Fruit fly (Drosophila melanogaster) whole organism, prepupa: ENCODE results near the gene Polr3G.
A peak's percentile ranks its signal among the peaks of the same experiment; 100 is the strongest.

Experiments
- Blimp-1 ChIP-seq: fragments of 200-800 bp; sonication (Bioruptor generic); optimal IDR thresholded peaks from 3 replicates; lab custom pipeline; 2017; ENCODE audit warnings: missing biosample characterization, missing genetic modification characterization, mild to moderate bottlenecking, moderate library complexity, missing genetic modification reagents
- CG10631 ChIP-seq: fragments of 200-800 bp; sonication (Bioruptor generic); optimal IDR thresholded peaks from 2 replicates; lab custom pipeline; 2016; ENCODE audit warnings: missing biosample characterization, missing genetic modification characterization
- CG11294 ChIP-seq: fragments of 200-800 bp; sonication (Bioruptor generic); IDR thresholded peaks from 2 replicates; pipeline ENCODE4 v1.3.6; 2022; ENCODE audit warnings: missing biosample characterization, missing genetic modification characterization
- CG11902 ChIP-seq: fragments of 200-800 bp; sonication (Bioruptor generic); optimal IDR thresholded peaks from 3 replicates; lab custom pipeline; 2016; ENCODE audit warnings: missing biosample characterization, missing genetic modification characterization
- CG15336 ChIP-seq: fragments of 200-800 bp; sonication (Bioruptor generic); IDR thresholded peaks from 2 replicates; pipeline ENCODE4 v1.3.6; 2022; ENCODE audit warnings: missing biosample characterization, missing genetic modification characterization
- CG16779 ChIP-seq: fragments of 200-800 bp; sonication (Bioruptor generic); optimal IDR thresholded peaks from 3 replicates; lab custom pipeline; 2017; ENCODE audit warnings: missing biosample characterization, mild to moderate bottlenecking, missing genetic modification characterization
- CG3032 ChIP-seq: fragments of 200-800 bp; optimal IDR thresholded peaks from 2 replicates; lab custom pipeline; 2019; ENCODE audit warnings: missing biosample characterization, mild to moderate bottlenecking, missing genetic modification characterization, moderate library complexity
- CG31627 ChIP-seq: fragments of 200-800 bp; sonication (Bioruptor generic); optimal IDR thresholded peaks from 3 replicates; lab custom pipeline; 2016; ENCODE audit warnings: missing biosample characterization, missing genetic modification characterization
- CG32006 ChIP-seq: fragments of 200-800 bp; sonication (Bioruptor generic); optimal IDR thresholded peaks from 3 replicates; lab custom pipeline; 2017; ENCODE audit warnings: missing biosample characterization, mild to moderate bottlenecking, missing genetic modification characterization
- CG34406 ChIP-seq: fragments of 200-800 bp; sonication (Bioruptor generic); optimal IDR thresholded peaks from 3 replicates; lab custom pipeline; 2016; ENCODE audit warnings: missing biosample characterization, missing genetic modification characterization
- CG3919 ChIP-seq: fragments of 200-800 bp; sonication (Bioruptor generic); optimal IDR thresholded peaks from 3 replicates; lab custom pipeline; 2016; ENCODE audit warnings: missing biosample characterization, missing genetic modification characterization
- CG4318 ChIP-seq: fragments of 200-800 bp; sonication (Bioruptor generic); optimal IDR thresholded peaks from 3 replicates; lab custom pipeline; 2017; ENCODE audit warnings: missing biosample characterization, mild to moderate bottlenecking, missing genetic modification characterization
- CG6792 ChIP-seq: fragments of 200-800 bp; sonication (Bioruptor generic); optimal IDR thresholded peaks from 3 replicates; lab custom pipeline; 2016; ENCODE audit warnings: missing biosample characterization, missing genetic modification characterization
- CG6854 ChIP-seq: fragments of 200-800 bp; sonication (Bioruptor generic); optimal IDR thresholded peaks from 2 replicates; lab custom pipeline; 2017; ENCODE audit warnings: missing biosample characterization, mild to moderate bottlenecking, missing genetic modification characterization
- CG7368 ChIP-seq: fragments of 200-800 bp; sonication (Bioruptor generic); optimal IDR thresholded peaks from 3 replicates; lab custom pipeline; 2016; ENCODE audit warnings: missing biosample characterization, missing genetic modification characterization
- CG8319 ChIP-seq: fragments of 200-800 bp; sonication (Bioruptor generic); optimal IDR thresholded peaks from 3 replicates; lab custom pipeline; 2016; ENCODE audit warnings: missing biosample characterization, missing genetic modification characterization
- CG9139 ChIP-seq: fragments of 200-800 bp; sonication (Bioruptor generic); optimal IDR thresholded peaks from 3 replicates; lab custom pipeline; 2017; ENCODE audit warnings: missing biosample characterization, mild to moderate bottlenecking, missing genetic modification characterization
- Eip78C ChIP-seq: fragments of 200-800 bp; sonication (Bioruptor generic); peaks from one replicate; lab custom pipeline; 2016; ENCODE audit warnings: missing biosample characterization, missing genetic modification characterization
- Eip93F ChIP-seq: fragments of 200-800 bp; sonication (Bioruptor generic); optimal IDR thresholded peaks from 2 replicates; lab custom pipeline; 2016; ENCODE audit warnings: missing biosample characterization, mild to moderate bottlenecking, missing genetic modification characterization
- Ets21C ChIP-seq: fragments of 200-800 bp; sonication (Bioruptor generic); optimal IDR thresholded peaks from 3 replicates; lab custom pipeline; 2016; ENCODE audit warnings: missing biosample characterization, missing genetic modification characterization
- Hr38 ChIP-seq: sonication (Bioruptor generic); optimal IDR thresholded peaks from 2 replicates; lab custom pipeline; 2016; ENCODE audit warnings: missing biosample characterization, missing genetic modification characterization
- Hr39 ChIP-seq: fragments of 200-800 bp; sonication (Bioruptor generic); optimal IDR thresholded peaks from 2 replicates; lab custom pipeline; 2016; ENCODE audit warnings: missing biosample characterization, missing genetic modification characterization
- Lpt ChIP-seq: fragments of 200-800 bp; sonication (Bioruptor generic); optimal IDR thresholded peaks from 3 replicates; lab custom pipeline; 2016; ENCODE audit warnings: missing biosample characterization, missing genetic modification characterization
- Met ChIP-seq: fragments of 200-800 bp; sonication (Bioruptor generic); optimal IDR thresholded peaks from 3 replicates; lab custom pipeline; 2016; ENCODE audit warnings: missing biosample characterization, missing genetic modification characterization
- Sox15 ChIP-seq: fragments of 200-800 bp; sonication (Bioruptor generic); optimal IDR thresholded peaks from 3 replicates; lab custom pipeline; 2016; ENCODE audit warnings: missing biosample characterization, missing genetic modification characterization
- achi ChIP-seq: fragments of 200-800 bp; sonication (Bioruptor generic); optimal IDR thresholded peaks from 3 replicates; lab custom pipeline; 2016; ENCODE audit warnings: missing biosample characterization, missing genetic modification characterization
- cyc ChIP-seq: fragments of 200-800 bp; sonication (Bioruptor generic); optimal IDR thresholded peaks from 3 replicates; lab custom pipeline; 2016; ENCODE audit warnings: missing biosample characterization, missing genetic modification characterization
- dac ChIP-seq: fragments of 200-800 bp; sonication (Bioruptor generic); optimal IDR thresholded peaks from 2 replicates; lab custom pipeline; 2017; ENCODE audit warnings: missing biosample characterization, mild to moderate bottlenecking, missing genetic modification characterization
- dsx ChIP-seq: fragments of 200-800 bp; optimal IDR thresholded peaks from 3 replicates; lab custom pipeline; 2019; ENCODE audit warnings: missing biosample characterization, mild to moderate bottlenecking, missing genetic modification characterization, moderate library complexity; ENCODE audit not compliant: poor library complexity, severe bottlenecking
- eg ChIP-seq: fragments of 200-800 bp; sonication (Bioruptor generic); IDR thresholded peaks from 3 replicates; pipeline ENCODE4 v1.3.6; 2022; ENCODE audit warnings: missing biosample characterization, missing genetic modification characterization
- esn ChIP-seq: fragments of 200-800 bp; sonication (Bioruptor generic); optimal IDR thresholded peaks from 2 replicates; lab custom pipeline; 2016; ENCODE audit warnings: missing biosample characterization, mild to moderate bottlenecking, missing genetic modification characterization, moderate library complexity
- fd85E ChIP-seq: fragments of 200-800 bp; sonication (Bioruptor generic); optimal IDR thresholded peaks from 3 replicates; lab custom pipeline; 2016; ENCODE audit warnings: missing biosample characterization, missing genetic modification characterization
- fkh ChIP-seq: fragments of 200-800 bp; sonication (Bioruptor generic); optimal IDR thresholded peaks from 3 replicates; lab custom pipeline; 2017; ENCODE audit warnings: missing biosample characterization, mild to moderate bottlenecking, missing genetic modification characterization, moderate library complexity
- lz ChIP-seq: fragments of 200-800 bp; sonication (Bioruptor generic); optimal IDR thresholded peaks from 3 replicates; lab custom pipeline; 2016; ENCODE audit warnings: missing biosample characterization, missing genetic modification characterization
- net ChIP-seq: fragments of 200-800 bp; sonication (Bioruptor generic); optimal IDR thresholded peaks from 3 replicates; lab custom pipeline; 2016; ENCODE audit warnings: missing biosample characterization, missing genetic modification characterization
- salr ChIP-seq, 2 experiments: fragments of 200-800 bp; sonication (Bioruptor generic); optimal IDR thresholded peaks; 3 replicates each; lab custom pipeline; 2016 to 2018; ENCODE audit warnings: missing biosample characterization in 2 of 2, missing genetic modification characterization in 2 of 2, mild to moderate bottlenecking in 1 of 2
- spab ChIP-seq: fragments of 200-800 bp; sonication (Bioruptor generic); optimal IDR thresholded peaks from 2 replicates; lab custom pipeline; 2017; ENCODE audit warnings: missing biosample characterization, mild to moderate bottlenecking, missing genetic modification characterization, missing genetic modification reagents
- ss ChIP-seq, 2 experiments: fragments of 200-800 bp; sonication (Bioruptor generic); optimal IDR thresholded peaks; 2 replicates in 1 of 2; 3 replicates in 1 of 2; lab custom pipeline; 2017 to 2018; ENCODE audit warnings: mild to moderate bottlenecking in 2 of 2, missing biosample characterization in 2 of 2, missing genetic modification characterization in 2 of 2, moderate library complexity in 1 of 2
- svp ChIP-seq: fragments of 200-800 bp; sonication (Bioruptor generic); peaks from one replicate; lab custom pipeline; 2016; ENCODE audit warnings: missing biosample characterization, missing genetic modification characterization
- topi ChIP-seq: fragments of 200-800 bp; sonication (Bioruptor generic); optimal IDR thresholded peaks from 3 replicates; lab custom pipeline; 2016; ENCODE audit warnings: missing biosample characterization, missing genetic modification characterization

Gene Polr3G

DNA sequence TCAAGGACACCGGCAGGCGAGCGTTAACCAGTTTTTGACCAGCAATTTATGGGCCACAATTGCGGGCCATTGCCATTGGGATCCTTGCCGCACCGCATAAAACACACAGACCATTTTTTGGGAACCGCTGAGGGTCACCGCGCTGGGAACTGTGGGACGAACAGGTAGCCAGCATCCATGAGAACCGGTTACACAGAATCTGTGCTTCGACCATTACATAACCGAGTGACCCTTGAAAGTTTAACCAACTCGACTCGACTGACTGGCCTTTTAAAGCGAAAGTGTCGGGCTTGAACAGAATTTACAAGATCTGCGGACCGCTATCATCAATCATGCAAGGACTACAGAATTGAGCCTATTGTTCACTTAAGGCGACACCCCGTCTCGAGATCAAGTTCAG is 34.5 kb downstream of the Polr3G start (continued):
- TF ChIP-seq spab (no peak), svp (GFP tag; lab: Kevin White, UChicago) (peak; percentile 27), Hr38 (GFP tag; lab: Kevin White, UChicago) (no peak), Eip78C (peak; percentile 23), topi (GFP tag; lab: Kevin White, UChicago) (no peak), CG9139 (GFP tag; lab: Kevin White, UChicago) (no peak), CG3032 (tag; lab: Kevin White, UChicago) (no peak), esn (no peak), CG11294 (no peak), CG15336 (GFP tag; lab: Robert Waterston, UW) (no peak), CG34406 (no peak), CG32006 (GFP tag; lab: Kevin White, UChicago) (no peak)

DNA sequence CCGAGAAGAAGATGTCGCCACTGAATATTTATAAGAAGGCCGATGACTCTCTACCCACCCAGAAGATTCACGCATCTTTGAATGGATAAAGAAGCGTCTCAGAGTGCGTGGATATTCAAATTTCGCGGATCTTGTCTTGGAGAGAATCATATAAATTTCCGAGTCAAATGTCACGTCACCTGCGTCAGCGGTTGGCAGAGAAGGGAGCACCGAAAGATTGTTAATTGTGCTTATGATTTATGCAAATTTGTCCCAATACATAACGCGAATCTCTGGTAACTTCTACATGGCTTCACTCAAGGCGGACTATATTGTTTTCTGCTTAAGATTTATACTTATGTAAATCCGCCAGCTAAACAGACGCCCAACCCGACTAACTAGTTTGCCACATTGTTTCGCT is 35.8 kb downstream of the Polr3G start:
- TF ChIP-seq Eip93F (GFP tag; lab: Kevin White, UChicago) (no peak), ss (GFP tag; optimal IDR thresholded peaks at IDR 0.05; lab: Kevin White, UChicago) (no peak), CG6792 (GFP tag; lab: Kevin White, UChicago) (no peak), CG8319 (no peak), Lpt (GFP tag; lab: Kevin White, UChicago) (no peak), achi (GFP tag; lab: Kevin White, UChicago) (no peak), CG3032 (tag; lab: Kevin White, UChicago) (no peak), Hr38 (GFP tag; lab: Kevin White, UChicago) (no peak), fd85E (GFP tag; lab: Kevin White, UChicago) (no peak), lz (GFP tag; lab: Kevin White, UChicago) (no peak), CG3919 (GFP tag; lab: Kevin White, UChicago) (no peak)

DNA sequence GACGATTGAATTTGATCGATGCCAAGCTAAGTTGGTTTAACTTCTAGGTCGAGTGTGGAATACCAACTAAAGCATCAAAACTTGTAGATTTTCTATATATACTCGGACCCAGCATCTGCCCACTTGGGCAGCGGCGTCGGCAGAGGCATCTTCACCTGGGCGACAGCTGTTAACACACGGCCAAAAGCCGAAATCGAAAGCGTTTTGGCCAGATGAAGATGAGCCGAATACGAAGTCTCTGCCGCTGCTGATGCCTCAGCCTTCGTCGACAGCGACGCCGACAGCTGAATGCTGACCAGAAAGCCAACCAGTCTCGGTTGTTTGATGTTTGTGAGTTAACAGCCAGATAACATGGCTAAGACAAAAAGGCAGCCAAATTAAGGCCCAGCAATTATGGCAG is 38.0 kb downstream of the Polr3G start, which contains the start of gene CG13731:
CG13731 (minus strand) TSS at position 62 of the 400 bp plus-strand sequence.
- TF ChIP-seq Met (no peak), Lpt (GFP tag; lab: Kevin White, UChicago) (no peak), CG16779 (tag; lab: Kevin White, UChicago) (no peak), Ets21C (GFP tag; lab: Kevin White, UChicago) (no peak), CG8319 (no peak), CG6854 (no peak), CG9139 (GFP tag; lab: Kevin White, UChicago) (no peak), CG7368 (no peak), dac (GFP tag; lab: Kevin White, UChicago) (no peak), CG11902 (GFP tag; lab: Kevin White, UChicago) (no peak), dsx (no peak), CG10631 (GFP tag; lab: Kevin White, UChicago) (no peak), Sox15 (GFP tag; lab: Kevin White, UChicago) (no peak)

DNA sequence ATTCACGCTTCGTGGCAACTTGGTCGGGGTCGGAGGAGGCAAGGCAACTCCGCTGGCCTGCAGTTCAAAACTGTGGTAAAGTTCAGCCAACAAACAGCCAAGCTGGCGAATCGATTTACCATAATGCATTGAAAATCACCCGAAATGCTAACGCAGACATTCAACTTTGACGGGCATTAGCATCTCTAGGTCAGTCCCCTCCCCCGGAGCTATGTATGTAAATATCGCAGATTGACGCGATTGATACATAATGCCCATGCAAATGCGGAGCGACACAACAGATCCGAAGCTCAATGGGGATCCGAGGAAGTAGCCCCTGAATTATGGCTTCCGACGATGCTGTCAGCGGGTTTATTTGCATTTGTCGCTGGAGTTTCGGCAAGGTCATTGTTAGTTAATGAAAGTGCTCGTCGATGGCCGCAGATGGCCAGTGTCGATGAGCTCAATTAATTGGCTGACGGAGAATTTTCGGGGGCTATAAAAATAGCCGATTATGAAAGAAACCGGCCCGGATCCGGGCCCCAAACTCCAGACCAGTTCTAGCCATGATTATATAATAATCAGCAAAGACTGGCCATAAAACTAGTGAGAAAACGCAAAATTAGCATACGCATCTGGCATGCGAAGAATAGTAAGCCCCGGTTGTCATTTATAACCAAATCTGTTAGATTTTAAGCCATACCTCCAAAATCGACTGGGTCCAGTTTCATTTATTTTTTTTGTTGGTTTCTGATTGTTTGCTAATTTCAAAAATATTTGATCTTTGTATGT is 40.1 kb downstream of the Polr3G start:
- no peak for TF ChIP-seq Ets21C (GFP tag; lab: Kevin White, UChicago)
- TF ChIP-seq CG11902 (GFP tag; lab: Kevin White, UChicago): no peak
- no peak for TF ChIP-seq ss (GFP tag; optimal IDR thresholded peaks at IDR 0.05; lab: Kevin White, UChicago)
- TF ChIP-seq dac (GFP tag; lab: Kevin White, UChicago): no peak
- no peak for TF ChIP-seq dsx
- TF ChIP-seq topi (GFP tag; lab: Kevin White, UChicago): no peak
- no peak for TF ChIP-seq CG7368
- TF ChIP-seq net (GFP tag; lab: Kevin White, UChicago): no peak
- no peak for TF ChIP-seq fkh (GFP tag; lab: Kevin White, UChicago)
- TF ChIP-seq salr (GFP tag; optimal IDR thresholded peaks at IDR 0.05; lab: Kevin White, UChicago): no peak
- no peak for TF ChIP-seq CG31627 (GFP tag; lab: Kevin White, UChicago)
- TF ChIP-seq cyc (GFP tag; lab: Kevin White, UChicago): no peak
- no peak for TF ChIP-seq eg
- no peak for TF ChIP-seq Hr39 (GFP tag; lab: Kevin White, UChicago)
- TF ChIP-seq CG4318 (GFP tag; lab: Kevin White, UChicago): no peak
- no peak for TF ChIP-seq Lpt (GFP tag; lab: Kevin White, UChicago)
- no peak for TF ChIP-seq CG15336 (GFP tag; lab: Robert Waterston, UW)
- TF ChIP-seq Blimp-1 (GFP tag; lab: Kevin White, UChicago): no peak
- no peak for TF ChIP-seq achi (GFP tag; lab: Kevin White, UChicago)
- no peak for TF ChIP-seq Eip93F (GFP tag; lab: Kevin White, UChicago)
